Fruit fly (Drosophila melanogaster) whole organism, wandering third instar larva: ENCODE data around the gene CG10035.

Experiments used
- Abd-B ChIP-seq: fragments of >200 bp; optimal IDR thresholded peaks from 2 replicates; lab custom pipeline; 2017; ENCODE audit warnings: missing biosample characterization, missing genetic modification characterization
- CG32264 ChIP-seq: fragments of 200-800 bp; sonication (Bioruptor generic); optimal IDR thresholded peaks from 2 replicates; lab custom pipeline; 2016; ENCODE audit warnings: missing biosample characterization, missing genetic modification characterization
- CG9705 ChIP-seq: fragments of 200-800 bp; sonication (Bioruptor generic); optimal IDR thresholded peaks from 2 replicates; lab custom pipeline; 2018; ENCODE audit warnings: missing biosample characterization, mild to moderate bottlenecking, missing genetic modification characterization
- CrebA ChIP-seq: fragments of 200-800 bp; sonication (Bioruptor generic); optimal IDR thresholded peaks from 2 replicates; lab custom pipeline; 2016; ENCODE audit warnings: missing biosample characterization, mild to moderate bottlenecking, missing genetic modification characterization, borderline replicate concordance
- Dfd ChIP-seq: fragments of >200 bp; optimal IDR thresholded peaks from 2 replicates; lab custom pipeline; 2017; ENCODE audit warnings: missing biosample characterization, missing genetic modification characterization
- Dif ChIP-seq: fragments of 200-275, 200-300 bp; sonication (Bioruptor generic); optimal IDR thresholded peaks from 2 replicates; lab custom pipeline; 2018; ENCODE audit warnings: missing biosample characterization, missing genetic modification characterization; ENCODE audit not compliant: partially characterized antibody
- GATAd ChIP-seq: sonication (Bioruptor generic); optimal IDR thresholded peaks from 2 replicates; lab custom pipeline; 2016; ENCODE audit warnings: missing biosample characterization, missing genetic modification characterization
- HLH106 ChIP-seq: fragments of 200-800 bp; optimal IDR thresholded peaks from 3 replicates; lab custom pipeline; 2019; ENCODE audit warnings: missing biosample characterization, mild to moderate bottlenecking, missing genetic modification characterization, moderate library complexity
- Hnf4 ChIP-seq: fragments of 200-800 bp; sonication (Bioruptor generic); optimal IDR thresholded peaks from 2 replicates; lab custom pipeline; 2016; ENCODE audit warnings: missing biosample characterization, mild to moderate bottlenecking, missing genetic modification characterization
- Hr78 ChIP-seq: fragments of >200 bp; optimal IDR thresholded peaks from 2 replicates; lab custom pipeline; 2017; ENCODE audit warnings: missing biosample characterization, missing genetic modification characterization
- Hr83 ChIP-seq: fragments of 200-300 bp; sonication (Bioruptor generic); optimal IDR thresholded peaks from 2 replicates; lab custom pipeline; 2016; ENCODE audit warnings: missing biosample characterization, mild to moderate bottlenecking, missing genetic modification characterization, moderate library complexity; ENCODE audit not compliant: poor library complexity, severe bottlenecking
- Jra ChIP-seq: sonication (Bioruptor generic); optimal IDR thresholded peaks from 2 replicates; lab custom pipeline; 2016; ENCODE audit warnings: missing biosample characterization, missing genetic modification characterization
- Myc ChIP-seq: fragments of >200 bp; optimal IDR thresholded peaks from 2 replicates; lab custom pipeline; 2017
- N ChIP-seq: fragments of >200 bp; optimal IDR thresholded peaks from 2 replicates; lab custom pipeline; 2018; ENCODE audit warnings: missing biosample characterization, missing external identifiers, missing genetic modification characterization
- OdsH ChIP-seq: fragments of 200-800 bp; sonication (Bioruptor generic); optimal IDR thresholded peaks from 2 replicates; lab custom pipeline; 2016; ENCODE audit warnings: missing biosample characterization, mild to moderate bottlenecking, missing genetic modification characterization
- Rel ChIP-seq, 2 experiments: fragments of 200-800 bp; sonication (Bioruptor generic) in 1 of 2; optimal IDR thresholded peaks; 2 replicates in 1 of 2; 3 replicates in 1 of 2; lab custom pipeline; 2016 to 2019; ENCODE audit warnings: mild to moderate bottlenecking in 2 of 2, missing biosample characterization in 2 of 2, missing genetic modification characterization in 2 of 2, moderate library complexity in 1 of 2
- Sp1 ChIP-seq: fragments of 200-800 bp; sonication (Bioruptor generic); optimal IDR thresholded peaks from 3 replicates; lab custom pipeline; 2019; ENCODE audit warnings: missing biosample characterization, mild to moderate bottlenecking, missing genetic modification characterization, moderate library complexity
- Vsx2 ChIP-seq: fragments of 200-300, 225-300 bp; sonication (Bioruptor generic); optimal IDR thresholded peaks from 2 replicates; lab custom pipeline; 2018; ENCODE audit warnings: missing biosample characterization, missing genetic modification characterization; ENCODE audit not compliant: partially characterized antibody
- br ChIP-seq: fragments of 200-800 bp; sonication (Bioruptor generic); optimal IDR thresholded peaks from 2 replicates; lab custom pipeline; 2016; ENCODE audit warnings: missing biosample characterization, missing genetic modification characterization
- brk ChIP-seq: fragments of 200-800 bp; sonication (Bioruptor generic); optimal IDR thresholded peaks from 2 replicates; lab custom pipeline; 2016; ENCODE audit warnings: missing biosample characterization, mild to moderate bottlenecking, missing genetic modification characterization
- dl ChIP-seq, 2 experiments: fragments of 175-275, 200-275 bp in 1 of 2; fragments of 200-275 bp in 1 of 2; sonication (Bioruptor generic); optimal IDR thresholded peaks; lab custom pipeline; 2018; ENCODE audit warnings: mild to moderate bottlenecking in 2 of 2, missing biosample characterization in 2 of 2, missing genetic modification characterization in 2 of 2, moderate library complexity in 2 of 2; ENCODE audit not compliant: partially characterized antibody in 2 of 2, insufficient read depth in 1 of 2
- dmrt93B ChIP-seq: fragments of 200-800 bp; sonication (Bioruptor generic); optimal IDR thresholded peaks from 2 replicates; lab custom pipeline; 2018; ENCODE audit warnings: missing biosample characterization, mild to moderate bottlenecking, missing genetic modification characterization
- ey ChIP-seq: fragments of 200-800 bp; sonication (Bioruptor generic); optimal IDR thresholded peaks from 2 replicates; lab custom pipeline; 2016; ENCODE audit warnings: missing biosample characterization, missing genetic modification characterization
- foxo ChIP-seq, 2 experiments: fragments of 200-800 bp; sonication (Bioruptor generic); optimal IDR thresholded peaks; 2 replicates in 1 of 2; 3 replicates in 1 of 2; lab custom pipeline; 2016 to 2017; ENCODE audit warnings: missing biosample characterization in 2 of 2, missing genetic modification characterization in 2 of 2
- fru ChIP-seq: fragments of 200-800 bp; sonication (Bioruptor generic); optimal IDR thresholded peaks from 3 replicates; lab custom pipeline; 2016; ENCODE audit warnings: missing biosample characterization, mild to moderate bottlenecking, missing genetic modification characterization
- h ChIP-seq: fragments of 200-800 bp; sonication (Bioruptor generic); optimal IDR thresholded peaks from 3 replicates; lab custom pipeline; 2016; ENCODE audit warnings: missing biosample characterization, mild to moderate bottlenecking, missing genetic modification characterization
- jim ChIP-seq: fragments of 175-275, 200-325 bp; sonication (Bioruptor generic); optimal IDR thresholded peaks from 2 replicates; lab custom pipeline; 2016; ENCODE audit warnings: missing biosample characterization, mild to moderate bottlenecking, missing genetic modification characterization
- lola ChIP-seq: fragments of >200 bp; optimal IDR thresholded peaks from 2 replicates; lab custom pipeline; 2017; ENCODE audit warnings: missing biosample characterization, missing genetic modification characterization
- pan ChIP-seq: fragments of >200 bp; optimal IDR thresholded peaks from 2 replicates; lab custom pipeline; 2017
- psq ChIP-seq: fragments of 200-800 bp; sonication (Bioruptor generic); optimal IDR thresholded peaks from 3 replicates; lab custom pipeline; 2017; ENCODE audit warnings: missing biosample characterization, mild to moderate bottlenecking, missing genetic modification characterization, moderate library complexity
- rgr ChIP-seq: fragments of 200-800 bp; sonication (Bioruptor generic); optimal IDR thresholded peaks from 3 replicates; lab custom pipeline; 2016; ENCODE audit warnings: missing biosample characterization, mild to moderate bottlenecking, missing genetic modification characterization
- sv ChIP-seq: fragments of 200-800 bp; sonication (Bioruptor generic); optimal IDR thresholded peaks from 3 replicates; lab custom pipeline; 2016; ENCODE audit warnings: missing biosample characterization, missing genetic modification characterization
- tai ChIP-seq: sonication (Bioruptor generic); optimal IDR thresholded peaks from 2 replicates; lab custom pipeline; 2016; ENCODE audit warnings: missing biosample characterization, missing genetic modification characterization
- usp ChIP-seq: fragments of >200 bp; optimal IDR thresholded peaks from 2 replicates; lab custom pipeline; 2017; ENCODE audit warnings: missing biosample characterization, missing genetic modification characterization
- woc ChIP-seq: sonication (Bioruptor generic); optimal IDR thresholded peaks from 2 replicates; lab custom pipeline; 2016; ENCODE audit warnings: missing biosample characterization, mild to moderate bottlenecking, missing genetic modification characterization

The CG10035 gene

dm6 chr3R:12423997-12424396 is 41.5 kb upstream of the CG10035 start:
- TF ChIP-seq rgr (GFP tag; lab: Kevin White, UChicago): peak; percentile 97
- no peak for TF ChIP-seq pan (lab: Kevin White, UChicago)

dm6 chr3R:12422379-12422975 is 40.0 kb upstream of the CG10035 start, which contains the start of the genes Scgbeta and CG17202:
Gene Scgbeta (minus strand): TSS chr3R:12422429.
Gene CG17202 (plus strand): TSS chr3R:12422768.
- TF ChIP-seq Hr83 (GFP tag; lab: Kevin White, UChicago) (peak; percentile 56), Vsx2 (no peak)

- TF ChIP-seq dl (GFP tag; optimal IDR thresholded peaks at IDR 0.05; lab: Kevin White, UChicago; ENCODE audit: insufficient read depth in 1 of 2, partially characterized antibody in 2 of 2) (no peak), sv (GFP tag; lab: Kevin White, UChicago) (no peak), br (no peak), dmrt93B (GFP tag; lab: Kevin White, UChicago) (no peak), tai (no peak), jim (GFP tag; lab: Kevin White, UChicago) (no peak), Rel (GFP tag; optimal IDR thresholded peaks at IDR 0.05; lab: Kevin White, UChicago) (no peak), Rel (tag; optimal IDR thresholded peaks at IDR 0.05; lab: Kevin White, UChicago) (peak; percentile 83), GATAd (GFP tag; lab: Kevin White, UChicago) (no peak), psq (GFP tag; lab: Kevin White, UChicago) (peak; percentile 4), Jra (no peak), Sp1 (GFP tag; lab: Kevin White, UChicago) (peak; percentile 26)
These were observed 30.9 kb upstream of the CG10035 start, which contains the start of the genes Dip-C and pps for dm6 chr3R:12413274-12413958. Gene Dip-C (minus strand): TSS chr3R:12413759. Gene pps (plus strand): TSS chr3R:12413828.

- TF ChIP-seq CrebA (GFP tag; lab: Kevin White, UChicago): no peak
- no peak for TF ChIP-seq Hnf4 (GFP tag; lab: Kevin White, UChicago)
- no peak for TF ChIP-seq N (GFP tag; lab: Kevin White, UChicago)
- no peak for TF ChIP-seq ey
- no peak for TF ChIP-seq CG9705
- no peak for TF ChIP-seq lola (GFP tag; lab: Kevin White, UChicago)
- TF ChIP-seq usp (GFP tag; lab: Kevin White, UChicago): no peak
- no peak for TF ChIP-seq psq (GFP tag; lab: Kevin White, UChicago)
- TF ChIP-seq dmrt93B (GFP tag; lab: Kevin White, UChicago): no peak
- no peak for TF ChIP-seq Hr78
These were observed 29.0 kb upstream of the CG10035 start for dm6 chr3R:12411449-12411848.

dm6 chr3R:12408160-12408559 is 25.7 kb upstream of the CG10035 start, which contains the start of gene CG5196:
Gene CG5196 (plus strand): TSS chr3R:12408316.
- TF ChIP-seq h (GFP tag; lab: Kevin White, UChicago) (no peak), psq (GFP tag; lab: Kevin White, UChicago) (no peak), Dfd (GFP tag; lab: Kevin White, UChicago) (no peak), N (GFP tag; lab: Kevin White, UChicago) (no peak), fru (GFP tag; lab: Kevin White, UChicago) (peak; percentile 17), dmrt93B (GFP tag; lab: Kevin White, UChicago) (no peak), Abd-B (GFP tag; lab: Kevin White, UChicago) (no peak), ey (no peak), rgr (GFP tag; lab: Kevin White, UChicago) (no peak), brk (no peak), Hnf4 (GFP tag; lab: Kevin White, UChicago) (no peak), CG32264 (GFP tag; lab: Kevin White, UChicago) (no peak), Dif (GFP tag; lab: Kevin White, UChicago) (no peak), HLH106 (peak; percentile 7), GATAd (GFP tag; lab: Kevin White, UChicago) (no peak), Sp1 (GFP tag; lab: Kevin White, UChicago) (peak; percentile 22), woc (GFP tag; lab: Kevin White, UChicago) (no peak), Vsx2 (no peak), pan (lab: Kevin White, UChicago) (no peak), CG9705 (no peak), usp (GFP tag; lab: Kevin White, UChicago) (no peak), OdsH (GFP tag; lab: Kevin White, UChicago) (no peak), Jra (no peak), Hr78 (no peak), Myc (lab: Kevin White, UChicago) (no peak), lola (GFP tag; lab: Kevin White, UChicago) (no peak), jim (GFP tag; lab: Kevin White, UChicago) (no peak), foxo (GFP tag; optimal IDR thresholded peaks at IDR 0.05; lab: Kevin White, UChicago) (no peak), Rel (GFP tag; optimal IDR thresholded peaks at IDR 0.05; lab: Kevin White, UChicago) (no peak), Rel (tag; optimal IDR thresholded peaks at IDR 0.05; lab: Kevin White, UChicago) (peak; percentile 27)
